Worm (Caenorhabditis elegans): Measurements from ENCODE around the gene drh-1.
A peak's percentile ranks its signal among the peaks of the same experiment; 100 is the strongest.

The drh-1 gene

DNA sequence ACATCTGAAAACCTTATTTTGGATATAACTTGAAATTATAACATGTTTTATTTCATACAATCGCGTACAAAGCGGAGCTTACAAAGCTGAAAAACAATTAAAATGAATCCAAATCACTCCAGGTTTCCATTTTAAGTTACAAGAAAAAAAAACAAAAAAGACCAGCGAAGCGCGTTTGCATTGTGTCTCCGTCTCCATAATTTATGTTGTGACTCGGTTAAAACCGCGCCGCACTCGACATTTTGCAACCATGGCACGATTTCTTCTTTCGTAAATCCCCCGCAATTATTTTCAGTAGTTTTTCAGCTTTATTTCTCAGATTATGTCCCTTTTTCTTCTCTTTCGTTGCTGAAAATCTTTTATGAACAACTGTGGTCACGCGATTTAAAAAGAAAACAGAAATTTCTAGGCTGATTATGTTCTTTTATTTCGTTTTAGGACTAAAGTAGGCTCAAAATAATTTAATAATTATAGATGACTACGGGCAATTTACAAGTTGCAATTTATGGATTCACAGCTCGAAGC is 27.7 kb downstream of the drh-1 start, which contains the start of the genes F38A5.2 and dnj-11 (continued):
- no peak for TF ChIP-seq madf-5 (GFP tag; IDR thresholded peaks at IDR 0.05)
- TF ChIP-seq nhr-28 (tag; optimal IDR thresholded peaks at IDR 0.05), result peak; percentile 59
- TF ChIP-seq nhr-41 (GFP tag; IDR thresholded peaks at IDR 0.05), result no peak
- TF ChIP-seq Y105C5A.15 (GFP tag; IDR thresholded peaks at IDR 0.05), result no peak
- peak; percentile 67 for TF ChIP-seq nhr-77 (tag; optimal IDR thresholded peaks at IDR 0.05)
- no peak for TF ChIP-seq gei-8 (GFP tag; optimal IDR thresholded peaks at IDR 0.05)
- TF ChIP-seq ceh-32 (tag; optimal IDR thresholded peaks at IDR 0.05; ENCODE audit: poor library complexity), result no peak
- 0 out of 2 replicates have a peak, but pooled peaks have one; percentile 12 for TF ChIP-seq tra-1 (GFP tag; IDR thresholded peaks at IDR 0.05)
- TF ChIP-seq ctbp-1 (GFP tag; IDR thresholded peaks at IDR 0.05), result 0 out of 2 replicates have a peak, but pooled peaks have one; percentile 26
- peak in 1 of 2 experiments; percentile 89 for TF ChIP-seq unc-62 (GFP tag; optimal IDR thresholded peaks at IDR 0.05 in 1 of 2)
- no peak for TF ChIP-seq unc-62 (tag; optimal IDR thresholded peaks at IDR 0.05)
- peak; percentile 97 for TF ChIP-seq lin-38 (GFP tag; IDR thresholded peaks at IDR 0.05)
- no peak for TF ChIP-seq zfp-3 (GFP tag; conservative IDR thresholded peaks at IDR 0.05)
- TF ChIP-seq daf-16 (GFP tag; optimal IDR thresholded peaks at IDR 0.05), result no peak
- TF ChIP-seq daf-16 (tag; optimal IDR thresholded peaks at IDR 0.05), result peak; percentile 23
- no peak for TF ChIP-seq lim-7 (GFP tag; IDR thresholded peaks at IDR 0.05)
- TF ChIP-seq nhr-6 (tag; optimal IDR thresholded peaks at IDR 0.05), result peak; percentile 82
- peak; percentile 31; the same call in 1 of the 2 replicates for TF ChIP-seq ceh-20 (GFP tag; IDR thresholded peaks at IDR 0.05)
- TF ChIP-seq dve-1 (tag; optimal IDR thresholded peaks at IDR 0.05; ENCODE audit: insufficient read depth), result peak; percentile 83
- TF ChIP-seq pha-4 (GFP tag; IDR thresholded peaks at IDR 0.05), result no peak
- peak; percentile 80 for TF ChIP-seq pha-4 (tag; optimal IDR thresholded peaks at IDR 0.05)
- peak; percentile 84 for TF ChIP-seq mep-1 (tag; optimal IDR thresholded peaks at IDR 0.05)
- TF ChIP-seq lsy-2 (tag; optimal IDR thresholded peaks at IDR 0.05), result peak in 1 of 2 experiments; percentile 89
- TF ChIP-seq daf-12 (tag; optimal IDR thresholded peaks at IDR 0.05), result no peak
- no peak for TF ChIP-seq ztf-11 (tag; optimal IDR thresholded peaks at IDR 0.05)
- no peak for TF ChIP-seq nhr-102 (tag; optimal IDR thresholded peaks at IDR 0.05)
- TF ChIP-seq F49E8.2 (tag; optimal IDR thresholded peaks at IDR 0.05; ENCODE audit: borderline replicate concordance), result no peak
- TF ChIP-seq hmg-1.1 (GFP tag; IDR thresholded peaks at IDR 0.05), result 0 out of 2 replicates have a peak, but pooled peaks have one; percentile 41
- peak; percentile 95 for TF ChIP-seq aha-1 (tag)
- TF ChIP-seq pqm-1 (tag; optimal IDR thresholded peaks at IDR 0.05), result no peak

DNA sequence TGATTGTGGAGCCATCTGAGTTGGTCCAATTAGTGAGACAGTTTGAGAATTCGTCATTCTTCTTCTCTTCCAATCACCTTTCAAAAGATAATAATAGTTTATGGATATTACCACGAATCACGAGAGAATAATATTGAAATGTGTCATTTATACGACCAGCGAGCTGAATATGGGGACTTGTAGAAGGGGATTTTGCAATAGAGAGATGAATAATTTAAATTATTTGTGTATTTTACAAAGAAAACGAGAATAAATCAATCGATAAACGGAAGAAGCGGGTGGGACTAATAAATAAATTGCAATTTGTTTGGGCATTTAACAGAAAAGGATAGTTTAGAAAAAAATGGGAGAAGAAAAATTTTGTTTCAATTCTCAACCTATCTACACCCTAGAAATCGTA is 30.5 kb downstream of the drh-1 start, which contains the start of gene odr-8:
odr-8 (minus strand) TSS at position 101 of the 400 bp plus-strand sequence.
- TF ChIP-seq nhr-25 (tag; optimal IDR thresholded peaks at IDR 0.05; ENCODE audit: borderline replicate concordance, insufficient read depth), result no peak
- TF ChIP-seq unc-130 (GFP tag; optimal IDR thresholded peaks at IDR 0.05), result no peak
- TF ChIP-seq spr-3 (GFP tag; optimal IDR thresholded peaks at IDR 0.05), result no peak
- no peak for TF ChIP-seq ZK337.2 (GFP tag; IDR thresholded peaks at IDR 0.05)
- no peak for TF ChIP-seq daf-8 (GFP tag; IDR thresholded peaks at IDR 0.05)
- no peak for TF ChIP-seq T26A8.4 (GFP tag; IDR thresholded peaks at IDR 0.05)
- TF ChIP-seq T20F7.1 (GFP tag; optimal IDR thresholded peaks at IDR 0.05), result no peak
- no peak for TF ChIP-seq F10B5.3 (tag; optimal IDR thresholded peaks at IDR 0.05)
- TF ChIP-seq hlh-30 (tag; optimal IDR thresholded peaks at IDR 0.05; ENCODE audit: insufficient read depth), result no peak
- TF ChIP-seq zfp-2 (tag; optimal IDR thresholded peaks at IDR 0.05), result no peak
- no peak for TF ChIP-seq ztf-7 (tag; optimal IDR thresholded peaks at IDR 0.05)
- TF ChIP-seq mxl-2 (GFP tag; conservative IDR thresholded peaks at IDR 0.05), result no peak
- TF ChIP-seq ztf-11 (tag; optimal IDR thresholded peaks at IDR 0.05), result no peak
- TF ChIP-seq pqm-1 (tag; optimal IDR thresholded peaks at IDR 0.05), result no peak
- no peak; the same call in 1 of the 2 replicates for TF ChIP-seq lin-38 (GFP tag; IDR thresholded peaks at IDR 0.05)
- no peak for TF ChIP-seq lin-13 (GFP tag; optimal IDR thresholded peaks at IDR 0.05)
- no peak for TF ChIP-seq Y5F2A.4 (GFP tag; optimal IDR thresholded peaks at IDR 0.05)
- TF ChIP-seq snpc-4 (tag; optimal IDR thresholded peaks at IDR 0.05), result no peak
- TF ChIP-seq nhr-41 (GFP tag; IDR thresholded peaks at IDR 0.05), result no peak

Data from whole organism, L4 larva.